Worm (Caenorhabditis elegans) whole organism, midembryonic: ENCODE data around the gene Y39E4B.13.

Source experiments
- T22C8.4 ChIP-seq: fragments of 200-800 bp; sonication (Bioruptor generic); IDR thresholded peaks from 2 replicates; pipeline ENCODE4 v1.3.6; 2022; ENCODE audit warnings: missing genetic modification characterization, missing compliant biosample characterization
- cog-1 ChIP-seq: sonication (generic microtip); optimal IDR thresholded peaks from 2 replicates; lab custom pipeline; 2016; ENCODE audit warnings: missing genetic modification characterization, missing compliant biosample characterization
- klf-2 ChIP-seq: fragments of 200-800 bp; sonication (Bioruptor generic); conservative IDR thresholded peaks from 2 replicates; pipeline ENCODE4 v1.3.6; 2022; ENCODE audit warnings: missing genetic modification reagents, missing genetic modification characterization, missing compliant biosample characterization
- ztf-29 ChIP-seq: fragments of 200-800 bp; sonication (Bioruptor generic); IDR thresholded peaks from 2 replicates; pipeline ENCODE4 v1.3.6; 2022; ENCODE audit warnings: missing genetic modification reagents, missing genetic modification characterization, missing compliant biosample characterization

DNA sequence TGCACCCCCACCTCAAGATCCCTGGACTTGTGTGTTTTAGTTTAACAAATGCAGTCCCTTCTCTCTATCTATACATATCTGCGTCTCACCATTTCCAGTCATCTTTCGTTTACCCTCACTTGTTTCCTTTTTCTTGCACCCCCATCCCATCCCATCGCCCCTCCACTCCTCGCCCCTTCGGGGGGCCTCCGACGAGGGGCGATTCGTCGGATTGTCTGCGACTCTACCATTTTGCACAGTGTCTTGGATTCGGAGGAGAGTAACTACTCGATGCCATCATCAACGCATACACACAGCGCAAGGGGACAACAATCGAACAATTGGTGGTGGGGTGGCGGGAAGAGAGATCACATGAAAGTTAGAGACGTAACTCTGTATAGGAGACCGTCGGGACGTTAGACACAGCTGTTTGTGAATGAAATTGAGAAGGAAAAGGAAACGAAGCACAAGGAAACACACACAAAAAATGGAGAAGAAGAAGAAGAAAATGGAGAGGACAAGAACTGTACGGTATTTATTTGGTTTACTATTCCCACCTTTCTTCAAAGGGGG lies 28.4 kb upstream of the Y39E4B.13 start:
- no peak for TF ChIP-seq T22C8.4
- TF ChIP-seq ztf-29 (GFP tag; lab: Robert Waterston, UW) = no peak; the same call in 1 of the 2 replicates
- TF ChIP-seq cog-1 (tag; lab: Kevin White, UChicago) = peak; percentile 98
- no peak for TF ChIP-seq klf-2
